Worm (Caenorhabditis elegans) whole organism, midembryonic: ENCODE results near the gene F19G12.8.

Experiments used
- T22C8.4 ChIP-seq: fragments of 200-800 bp; sonication (Bioruptor generic); IDR thresholded peaks from 2 replicates; pipeline ENCODE4 v1.3.6; 2022; ENCODE audit warnings: missing genetic modification characterization, missing compliant biosample characterization
- cog-1 ChIP-seq: sonication (generic microtip); optimal IDR thresholded peaks from 2 replicates; lab custom pipeline; 2016; ENCODE audit warnings: missing genetic modification characterization, missing compliant biosample characterization
- flt-1 ChIP-seq: fragments of 200-800 bp; sonication (Bioruptor generic); IDR thresholded peaks from 2 replicates; pipeline ENCODE4 v1.3.6; 2022; ENCODE audit warnings: missing genetic modification characterization, missing compliant biosample characterization
- klf-2 ChIP-seq: fragments of 200-800 bp; sonication (Bioruptor generic); conservative IDR thresholded peaks from 2 replicates; pipeline ENCODE4 v1.3.6; 2022; ENCODE audit warnings: missing genetic modification reagents, missing genetic modification characterization, missing compliant biosample characterization
- ztf-29 ChIP-seq: fragments of 200-800 bp; sonication (Bioruptor generic); IDR thresholded peaks from 2 replicates; pipeline ENCODE4 v1.3.6; 2022; ENCODE audit warnings: missing genetic modification reagents, missing genetic modification characterization, missing compliant biosample characterization

ce11 chrX:1451816-1452602, 34.9 kb downstream of the F19G12.8 start:
- TF ChIP-seq T22C8.4 (GFP tag; lab: Robert Waterston, UW) (no peak), cog-1 (tag; lab: Kevin White, UChicago) (no peak), flt-1 (no peak), ztf-29 (GFP tag; lab: Robert Waterston, UW) (no peak), klf-2 (GFP tag; lab: Robert Waterston, UW) (no peak)
